Fruit fly (Drosophila melanogaster) whole organism, embryonic: Measurements from ENCODE around the gene CG7611.
A peak's percentile ranks its signal among the peaks of the same experiment; 100 is the strongest.

Experiments
- B-H2 ChIP-seq: fragments of 200-800 bp; sonication (Bioruptor generic); optimal IDR thresholded peaks from 2 replicates; lab custom pipeline; 2018; ENCODE audit warnings: missing biosample characterization, mild to moderate bottlenecking, missing genetic modification characterization
- CG10147 ChIP-seq: fragments of 200-800 bp; sonication (Bioruptor generic); optimal IDR thresholded peaks from 2 replicates; lab custom pipeline; 2019; ENCODE audit warnings: missing biosample characterization, mild to moderate bottlenecking, missing genetic modification characterization, moderate library complexity
- CG10654 ChIP-seq: fragments of 200-800 bp; sonication (Bioruptor generic); optimal IDR thresholded peaks from 2 replicates; lab custom pipeline; 2016; ENCODE audit warnings: missing biosample characterization, missing genetic modification characterization
- CG12071 ChIP-seq: fragments of 200-800 bp; sonication (Bioruptor generic); optimal IDR thresholded peaks from 3 replicates; lab custom pipeline; 2018; ENCODE audit warnings: missing biosample characterization, mild to moderate bottlenecking, missing genetic modification characterization
- CG12155 ChIP-seq: fragments of 200-800 bp; sonication (Bioruptor generic); optimal IDR thresholded peaks from 3 replicates; lab custom pipeline; 2016; ENCODE audit warnings: missing biosample characterization, missing genetic modification characterization
- CG14441 ChIP-seq: fragments of 200-800 bp; sonication (Bioruptor generic); IDR thresholded peaks from 2 replicates; pipeline ENCODE4 v1.3.6; 2022; ENCODE audit warnings: missing biosample characterization, missing genetic modification characterization
- CG15514 ChIP-seq: fragments of 200-800 bp; sonication (Bioruptor generic); optimal IDR thresholded peaks from 3 replicates; lab custom pipeline; 2017; ENCODE audit warnings: missing biosample characterization, missing genetic modification characterization, mild to moderate bottlenecking, moderate library complexity, missing genetic modification reagents
- CG1603 ChIP-seq: fragments of 200-800 bp; sonication (Bioruptor generic); optimal IDR thresholded peaks from 2 replicates; lab custom pipeline; 2019; ENCODE audit warnings: missing biosample characterization, mild to moderate bottlenecking, missing genetic modification characterization, moderate library complexity
- CG16863 ChIP-seq: fragments of 200-800 bp; sonication (Bioruptor generic); optimal IDR thresholded peaks from 3 replicates; lab custom pipeline; 2016; ENCODE audit warnings: missing biosample characterization, missing genetic modification characterization
- CG17612 ChIP-seq: fragments of 200-800 bp; sonication (Bioruptor generic); IDR thresholded peaks from 2 replicates; pipeline ENCODE4 v1.3.6; 2022; ENCODE audit warnings: missing biosample characterization, missing genetic modification characterization
- CG2202 ChIP-seq: fragments of 200-800 bp; sonication (Bioruptor generic); optimal IDR thresholded peaks from 2 replicates; lab custom pipeline; 2018; ENCODE audit warnings: missing biosample characterization, mild to moderate bottlenecking, missing genetic modification characterization
- CG31224 ChIP-seq: fragments of 200-800 bp; sonication (Bioruptor generic); IDR thresholded peaks from 2 replicates; pipeline ENCODE4 v1.3.6; 2022; ENCODE audit warnings: missing biosample characterization, missing genetic modification characterization
- CG31441 ChIP-seq: fragments of 200-800 bp; sonication (Bioruptor generic); IDR thresholded peaks from 2 replicates; pipeline ENCODE4 v1.3.6; 2022; ENCODE audit warnings: missing biosample characterization, missing genetic modification characterization
- CG3163 ChIP-seq: fragments of 200-800 bp; sonication (Bioruptor generic); optimal IDR thresholded peaks from 3 replicates; lab custom pipeline; 2016; ENCODE audit warnings: missing biosample characterization, missing genetic modification characterization
- CG34376 ChIP-seq: fragments of 200-800 bp; sonication (Bioruptor generic); optimal IDR thresholded peaks from 2 replicates; lab custom pipeline; 2018; ENCODE audit warnings: missing biosample characterization, mild to moderate bottlenecking, missing genetic modification characterization
- CG5180 ChIP-seq: fragments of 200-800 bp; sonication (Bioruptor generic); optimal IDR thresholded peaks from 3 replicates; lab custom pipeline; 2017; ENCODE audit warnings: missing biosample characterization, missing genetic modification characterization, mild to moderate bottlenecking, moderate library complexity, missing genetic modification reagents
- D19A ChIP-seq: fragments of 200-800 bp; optimal IDR thresholded peaks from 3 replicates; lab custom pipeline; 2019; ENCODE audit warnings: missing biosample characterization, mild to moderate bottlenecking, missing genetic modification characterization, moderate library complexity
- D19B ChIP-seq: fragments of 200-800 bp; sonication (Bioruptor generic); optimal IDR thresholded peaks from 2 replicates; lab custom pipeline; 2017; ENCODE audit warnings: missing biosample characterization, mild to moderate bottlenecking, missing genetic modification characterization
- Dp ChIP-seq: fragments of 200-800 bp; sonication (Bioruptor generic); optimal IDR thresholded peaks from 2 replicates; lab custom pipeline; 2018; ENCODE audit warnings: missing biosample characterization, mild to moderate bottlenecking, missing genetic modification characterization, moderate library complexity
- Elba2 ChIP-seq: fragments of 200-800 bp; sonication (Bioruptor generic); optimal IDR thresholded peaks from 3 replicates; lab custom pipeline; 2016; ENCODE audit warnings: missing biosample characterization, missing genetic modification characterization
- Hr39 ChIP-seq: fragments of >200 bp; optimal IDR thresholded peaks from 2 replicates; lab custom pipeline; 2017
- Meics ChIP-seq: fragments of 200-800 bp; sonication (Bioruptor generic); optimal IDR thresholded peaks from 2 replicates; lab custom pipeline; 2017; ENCODE audit warnings: missing biosample characterization, mild to moderate bottlenecking, missing genetic modification characterization
- Nf-YA ChIP-seq: fragments of 200-800 bp; sonication (Bioruptor generic); IDR thresholded peaks from 2 replicates; pipeline ENCODE4 v1.3.6; 2022; ENCODE audit warnings: missing biosample characterization, missing genetic modification characterization
- Nf-YC ChIP-seq: fragments of 200-800 bp; optimal IDR thresholded peaks from 3 replicates; lab custom pipeline; 2019; ENCODE audit warnings: missing biosample characterization, mild to moderate bottlenecking, missing genetic modification characterization, moderate library complexity
- Pdp1 ChIP-seq, 2 experiments: fragments of 200-800 bp; sonication (Bioruptor generic); optimal IDR thresholded peaks; 3 replicates each; lab custom pipeline; 2016; ENCODE audit warnings: missing biosample characterization in 2 of 2, missing genetic modification characterization in 2 of 2, mild to moderate bottlenecking in 1 of 2, moderate library complexity in 1 of 2
- Rx ChIP-seq: fragments of 200-800 bp; sonication (Bioruptor generic); IDR thresholded peaks from 2 replicates; pipeline ENCODE4 v1.3.6; 2022; ENCODE audit warnings: missing biosample characterization, missing genetic modification characterization
- Side ChIP-seq: fragments of 200-800 bp; sonication (Bioruptor generic); optimal IDR thresholded peaks from 2 replicates; lab custom pipeline; 2016; ENCODE audit warnings: missing biosample characterization, missing genetic modification characterization
- Sry-δ ChIP-seq: fragments of 200-800 bp; sonication (Bioruptor generic); optimal IDR thresholded peaks from 2 replicates; lab custom pipeline; 2016; ENCODE audit warnings: missing biosample characterization, missing genetic modification characterization
- Xrp1 ChIP-seq: fragments of 200-800 bp; sonication (Bioruptor generic); IDR thresholded peaks from 2 replicates; pipeline ENCODE4 v1.3.6; 2022; ENCODE audit warnings: missing biosample characterization, missing genetic modification characterization
- YL-1 ChIP-seq: fragments of 200-800 bp; sonication (Bioruptor generic); optimal IDR thresholded peaks from 3 replicates; lab custom pipeline; 2017; ENCODE audit warnings: missing biosample characterization, mild to moderate bottlenecking, missing genetic modification characterization
- abd-A ChIP-seq: fragments of 200-800 bp; sonication (Bioruptor generic); optimal IDR thresholded peaks from 3 replicates; lab custom pipeline; 2019; ENCODE audit warnings: missing biosample characterization, mild to moderate bottlenecking, missing genetic modification characterization, moderate library complexity
- al ChIP-seq: fragments of 200-800 bp; sonication (Bioruptor generic); IDR thresholded peaks from 2 replicates; pipeline ENCODE4 v1.3.6; 2022; ENCODE audit warnings: missing biosample characterization, missing genetic modification characterization
- br ChIP-seq: fragments of >200 bp; optimal IDR thresholded peaks from 2 replicates; lab custom pipeline; 2017
- btn ChIP-seq: fragments of 200-800 bp; sonication (Bioruptor generic); optimal IDR thresholded peaks from 2 replicates; lab custom pipeline; 2016; ENCODE audit warnings: missing biosample characterization, missing genetic modification characterization
- chif ChIP-seq, 2 experiments: fragments of 200-800 bp; sonication (Bioruptor generic); optimal IDR thresholded peaks; 3 replicates each; lab custom pipeline; 2016; ENCODE audit warnings: missing biosample characterization in 2 of 2, missing genetic modification characterization in 2 of 2
- dmrt11E ChIP-seq: fragments of 200-800 bp; sonication (Bioruptor generic); optimal IDR thresholded peaks from 3 replicates; lab custom pipeline; 2018; ENCODE audit warnings: missing biosample characterization, mild to moderate bottlenecking, missing genetic modification characterization, moderate library complexity
- fd3F ChIP-seq: fragments of 200-800 bp; sonication (Bioruptor generic); optimal IDR thresholded peaks from 2 replicates; lab custom pipeline; 2018; ENCODE audit warnings: missing biosample characterization, mild to moderate bottlenecking, missing genetic modification characterization, moderate library complexity
- fu2 ChIP-seq: fragments of 200-800 bp; sonication (Bioruptor generic); optimal IDR thresholded peaks from 2 replicates; lab custom pipeline; 2016; ENCODE audit warnings: missing biosample characterization, missing genetic modification characterization
- knrl ChIP-seq: fragments of 200-800 bp; sonication (Bioruptor generic); IDR thresholded peaks from 3 replicates; pipeline ENCODE4 v1.3.6; 2022; ENCODE audit warnings: missing biosample characterization, missing genetic modification characterization; ENCODE audit not compliant: partially characterized antibody
- lab ChIP-seq: fragments of 200-800 bp; sonication (Bioruptor generic); optimal IDR thresholded peaks from 3 replicates; lab custom pipeline; 2017; ENCODE audit warnings: missing biosample characterization, missing genetic modification characterization, mild to moderate bottlenecking, moderate library complexity, missing genetic modification reagents
- pho ChIP-seq: fragments of 200-800 bp; sonication (Bioruptor generic); optimal IDR thresholded peaks from 2 replicates; lab custom pipeline; 2016; ENCODE audit warnings: missing biosample characterization, missing genetic modification characterization
- pros ChIP-seq: fragments of 200-800 bp; sonication (Bioruptor generic); optimal IDR thresholded peaks from 3 replicates; lab custom pipeline; 2019; ENCODE audit warnings: missing biosample characterization, mild to moderate bottlenecking, missing genetic modification characterization, moderate library complexity
- repo ChIP-seq: fragments of 200-800 bp; sonication (Bioruptor generic); optimal IDR thresholded peaks from 2 replicates; lab custom pipeline; 2016; ENCODE audit warnings: missing biosample characterization, missing genetic modification characterization
- scrt ChIP-seq: fragments of 200-800 bp; sonication (Bioruptor generic); optimal IDR thresholded peaks from 2 replicates; lab custom pipeline; 2018; ENCODE audit warnings: missing biosample characterization, mild to moderate bottlenecking, missing genetic modification characterization, moderate library complexity
- sens-2 ChIP-seq: fragments of 200-800 bp; sonication (Bioruptor generic); IDR thresholded peaks from 2 replicates; pipeline ENCODE4 v1.3.6; 2022; ENCODE audit warnings: missing biosample characterization, missing genetic modification characterization
- sqz ChIP-seq: fragments of 200-800 bp; sonication (Bioruptor generic); optimal IDR thresholded peaks from 3 replicates; lab custom pipeline; 2018; ENCODE audit warnings: missing biosample characterization, mild to moderate bottlenecking, missing genetic modification characterization
- ssp ChIP-seq: fragments of 200-800 bp; sonication (Bioruptor generic); IDR thresholded peaks from 2 replicates; pipeline ENCODE4 v1.3.6; 2022; ENCODE audit warnings: missing biosample characterization, missing genetic modification characterization
- tgo ChIP-seq: fragments of 200-800 bp; sonication (Bioruptor generic); IDR thresholded peaks from 3 replicates; pipeline ENCODE4 v1.3.6; 2022; ENCODE audit warnings: missing biosample characterization, missing genetic modification characterization
- trem ChIP-seq: fragments of 200-800 bp; optimal IDR thresholded peaks from 3 replicates; lab custom pipeline; 2019; ENCODE audit warnings: missing biosample characterization, mild to moderate bottlenecking, missing genetic modification characterization, moderate library complexity
- twi ChIP-seq: fragments of 200-800 bp; optimal IDR thresholded peaks from 2 replicates; lab custom pipeline; 2019; ENCODE audit warnings: missing biosample characterization, mild to moderate bottlenecking, missing genetic modification characterization, moderate library complexity
- vnd ChIP-seq: fragments of 200-800 bp; sonication (Bioruptor generic); IDR thresholded peaks from 3 replicates; pipeline ENCODE4 v1.3.6; 2022; ENCODE audit warnings: missing biosample characterization, missing genetic modification characterization; ENCODE audit not compliant: partially characterized antibody
- vvl ChIP-seq: fragments of 200-800 bp; sonication (Bioruptor generic); IDR thresholded peaks from 2 replicates; pipeline ENCODE4 v1.3.6; 2022; ENCODE audit warnings: missing biosample characterization, missing genetic modification characterization

CG7611 gene

DNA sequence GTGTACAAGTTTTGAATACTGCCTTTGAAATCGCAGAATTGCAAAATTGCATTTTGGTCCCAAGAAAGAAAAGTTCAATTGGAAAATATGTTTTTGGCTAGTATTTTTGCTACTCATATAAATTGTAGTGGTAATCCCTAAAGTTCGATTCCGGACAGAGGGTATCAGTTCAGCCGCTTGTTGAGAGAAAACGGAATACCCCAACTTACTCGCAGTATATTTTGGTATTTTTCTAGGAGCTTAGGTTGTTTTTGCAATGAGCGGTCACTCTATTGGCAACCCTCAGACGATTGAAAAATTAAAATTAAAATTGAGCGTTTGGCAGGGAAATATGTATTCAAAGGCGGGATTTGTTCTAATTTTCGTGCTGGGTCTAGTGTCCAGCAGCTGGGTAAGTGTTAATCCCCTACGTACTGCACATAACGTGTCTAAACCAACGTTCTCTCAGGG, 51.3 kb downstream of the CG7611 start (continued):
- no peak for TF ChIP-seq sens-2 (GFP tag; lab: Robert Waterston, UW)
- peak; percentile 27 for TF ChIP-seq Sry-δ (GFP tag; lab: Kevin White, UChicago)
- TF ChIP-seq Nf-YA: no peak
- no peak for TF ChIP-seq CG2202 (tag; lab: Kevin White, UChicago)
- no peak for TF ChIP-seq Side
- TF ChIP-seq CG14441: no peak
- TF ChIP-seq vnd: no peak
- TF ChIP-seq CG15514: no peak
- TF ChIP-seq CG34376: no peak
- TF ChIP-seq chif (GFP tag; optimal IDR thresholded peaks at IDR 0.05; lab: Kevin White, UChicago): no peak
- TF ChIP-seq CG17612: no peak
- no peak for TF ChIP-seq CG31441 (GFP tag; lab: Robert Waterston, UW)
- peak; percentile 43; the same call in 1 of the 2 replicates for TF ChIP-seq ssp (GFP tag; lab: Robert Waterston, UW)
- TF ChIP-seq repo (GFP tag; lab: Kevin White, UChicago): no peak
- TF ChIP-seq CG5180: no peak
- no peak for TF ChIP-seq al
- TF ChIP-seq CG16863 (GFP tag; lab: Kevin White, UChicago): no peak
- TF ChIP-seq twi: no peak
- TF ChIP-seq abd-A (tag; lab: Kevin White, UChicago): no peak
- no peak for TF ChIP-seq Meics
- TF ChIP-seq tgo: no peak
- TF ChIP-seq D19B: peak; percentile 49
- no peak for TF ChIP-seq Rx (GFP tag; lab: Robert Waterston, UW)
- TF ChIP-seq CG10654 (GFP tag; lab: Kevin White, UChicago): no peak
- TF ChIP-seq CG1603 (tag; lab: Kevin White, UChicago): peak; percentile 26
- no peak for TF ChIP-seq dmrt11E (tag; lab: Kevin White, UChicago)
- TF ChIP-seq fu2: no peak
- TF ChIP-seq sqz (GFP tag; lab: Kevin White, UChicago): no peak
- no peak for TF ChIP-seq CG12071
- TF ChIP-seq scrt: no peak
- TF ChIP-seq Elba2: no peak
- no peak for TF ChIP-seq B-H2 (GFP tag; lab: Kevin White, UChicago)
- no peak for TF ChIP-seq CG12155 (GFP tag; lab: Kevin White, UChicago)
- no peak for TF ChIP-seq Nf-YC (tag; lab: Kevin White, UChicago)
- no peak for TF ChIP-seq pros (GFP tag; lab: Kevin White, UChicago)
- TF ChIP-seq btn (GFP tag; lab: Kevin White, UChicago): no peak
- TF ChIP-seq Dp (GFP tag; lab: Kevin White, UChicago): peak; percentile 13
- TF ChIP-seq pho: no peak
- peak; percentile 43 for TF ChIP-seq YL-1 (GFP tag; lab: Kevin White, UChicago)
- no peak for TF ChIP-seq Pdp1 (GFP tag; optimal IDR thresholded peaks at IDR 0.05; lab: Kevin White, UChicago)
- no peak for TF ChIP-seq CG31224 (GFP tag; lab: Robert Waterston, UW)
- TF ChIP-seq Xrp1 (GFP tag; lab: Robert Waterston, UW): no peak
- TF ChIP-seq CG10147 (GFP tag; lab: Kevin White, UChicago): no peak
- peak; percentile 13 for TF ChIP-seq trem (tag; lab: Kevin White, UChicago)
- 0 out of 3 replicates have a peak, but pooled peaks have one; percentile 10 for TF ChIP-seq knrl (GFP tag; lab: Robert Waterston, UW)
- TF ChIP-seq D19A (tag; lab: Kevin White, UChicago): peak; percentile 22
- TF ChIP-seq CG3163 (GFP tag; lab: Kevin White, UChicago): no peak
- TF ChIP-seq lab (GFP tag; lab: Kevin White, UChicago): no peak
- no peak for TF ChIP-seq fd3F (GFP tag; lab: Kevin White, UChicago)
- TF ChIP-seq vvl (GFP tag; lab: Robert Waterston, UW): no peak
- no peak for TF ChIP-seq br
- TF ChIP-seq Hr39 (lab: Kevin White, UChicago): no peak
